Worm (Caenorhabditis elegans) whole organism, L4 larva: ENCODE measurements around the gene djr-1.1.

Experiments
- F49E8.2 ChIP-seq: sonication (generic microtip); optimal IDR thresholded peaks from 2 replicates; lab custom pipeline; 2016; ENCODE audit warnings: missing compliant biosample characterization, mild to moderate bottlenecking, missing genetic modification characterization, borderline replicate concordance
- ZK546.5 ChIP-seq, 2 experiments: sonication (generic microtip); optimal IDR thresholded peaks; 2 replicates each; lab custom pipeline; 2017; ENCODE audit warnings: missing biosample characterization in 2 of 2, missing genetic modification characterization in 2 of 2
- aly-2 ChIP-seq: sonication (generic microtip); optimal IDR thresholded peaks from 2 replicates; lab custom pipeline; 2018; ENCODE audit warnings: missing biosample characterization, missing genetic modification characterization
- ama-1 ChIP-seq: fragments of 150-350 bp; optimal IDR thresholded peaks from 2 replicates; lab custom pipeline; 2014; ENCODE audit warnings: inconsistent platforms, mixed read lengths
- dpl-1 ChIP-seq: fragments of 150-350 bp; optimal IDR thresholded peaks from 2 replicates; lab custom pipeline; 2014; ENCODE audit warnings: missing biosample characterization, missing genetic modification reagents, missing genetic modification characterization
- duxl-1 ChIP-seq: sonication (generic microtip); optimal IDR thresholded peaks from 2 replicates; lab custom pipeline; 2016; ENCODE audit warnings: mild to moderate bottlenecking, missing genetic modification characterization, moderate library complexity, missing compliant biosample characterization; ENCODE audit not compliant: poor library complexity
- lsy-2 ChIP-seq, 2 experiments: fragments of 150-350 bp in 1 of 2; sonication (generic microtip) in 1 of 2; optimal IDR thresholded peaks; 2 replicates each; lab custom pipeline; 2014 to 2017; ENCODE audit warnings: missing biosample characterization in 2 of 2, missing genetic modification characterization in 2 of 2
- zag-1 ChIP-seq: fragments of 150-350 bp; optimal IDR thresholded peaks from 2 replicates; lab custom pipeline; 2014; ENCODE audit warnings: missing biosample characterization, missing genetic modification characterization
- ztf-11 ChIP-seq: fragments of 150-350 bp; optimal IDR thresholded peaks from 2 replicates; lab custom pipeline; 2014; ENCODE audit warnings: missing biosample characterization, missing genetic modification characterization

DNA sequence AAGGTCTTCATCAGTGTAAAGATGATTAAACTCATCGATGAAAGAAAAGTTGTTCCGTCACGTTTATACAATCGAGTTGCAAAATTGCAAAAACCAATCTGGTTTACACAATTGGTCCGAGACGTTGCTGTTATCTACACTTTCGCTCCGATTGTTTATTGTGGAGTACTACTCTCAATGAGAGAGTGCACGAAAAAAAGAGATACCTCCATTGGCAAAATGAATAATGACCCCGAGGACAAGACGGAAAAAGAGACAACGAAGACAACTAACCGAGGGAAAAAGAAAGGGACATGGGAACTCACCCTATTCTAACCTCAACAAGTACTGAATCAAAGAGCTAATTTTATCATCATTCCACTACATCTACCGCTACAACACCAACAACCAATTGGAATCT, 23.2 kb downstream of the djr-1.1 start:
- TF ChIP-seq aly-2 (tag; lab: Kevin White, UChicago): no peak
- TF ChIP-seq duxl-1: no peak
- TF ChIP-seq dpl-1 (GFP tag; lab: Kevin White, UChicago): no peak
- no peak for TF ChIP-seq ama-1 (lab: Kevin White, UChicago)
- no peak for TF ChIP-seq zag-1 (tag; lab: Kevin White, UChicago)
- TF ChIP-seq F49E8.2 (tag; lab: Kevin White, UChicago): no peak
- no peak for TF ChIP-seq ZK546.5 (tag; optimal IDR thresholded peaks at IDR 0.05; lab: Kevin White, UChicago)
- no peak for TF ChIP-seq lsy-2 (tag; optimal IDR thresholded peaks at IDR 0.05; lab: Kevin White, UChicago)
- no peak for TF ChIP-seq ztf-11 (tag; lab: Kevin White, UChicago)
